Worm (Caenorhabditis elegans): ENCODE measurements around the gene ufm-1.
A peak's percentile ranks its signal among the peaks of the same experiment; 100 is the strongest.

DNA sequence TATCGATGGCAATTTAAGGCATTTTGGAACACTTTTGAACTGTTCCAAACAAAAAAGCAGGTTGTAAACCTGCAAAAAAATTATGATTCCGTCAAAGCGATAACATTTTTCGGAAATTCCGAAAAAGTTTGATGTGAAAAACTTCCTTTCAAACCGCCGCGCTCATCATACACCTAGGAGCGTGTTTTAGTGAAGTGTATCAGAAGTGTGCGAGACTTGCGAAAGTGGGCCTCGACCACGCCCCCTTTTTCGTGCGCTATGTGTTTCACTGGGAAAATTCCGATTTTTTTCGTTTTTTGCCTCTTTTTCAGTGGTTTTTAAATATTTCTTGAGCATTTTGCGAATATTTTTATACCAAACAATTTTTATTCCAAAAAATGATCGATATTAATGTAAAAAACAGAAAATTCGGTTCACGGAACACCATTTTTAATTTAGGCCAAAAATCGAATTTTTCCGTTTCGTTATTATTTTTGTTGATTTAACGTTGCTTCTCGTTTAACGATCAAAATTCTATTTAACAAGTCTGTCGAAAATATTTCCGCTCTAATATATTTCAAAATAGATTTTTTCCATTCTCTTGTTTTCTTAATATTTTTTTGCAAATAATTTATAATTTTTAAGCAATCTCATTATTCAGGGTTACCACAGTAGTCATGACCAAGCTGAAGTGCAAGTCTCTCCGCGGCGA lies 4.1 kb upstream of the ufm-1 start, which contains the start of gene rpl-35:
- TF ChIP-seq sea-1 (GFP tag; conservative IDR thresholded peaks at IDR 0.05): peak; percentile 77
- peak; percentile 50 for TF ChIP-seq B0310.2 (tag; optimal IDR thresholded peaks at IDR 0.05)
- peak; percentile 80 for TF ChIP-seq flt-1 (GFP tag; IDR thresholded peaks at IDR 0.05)
- TF ChIP-seq ama-1 (optimal IDR thresholded peaks at IDR 0.05): no peak

Measured in whole organism, early embryonic.